Fruit fly (Drosophila melanogaster) whole organism, embryonic: ENCODE data around the gene Cbp20.

Experiments used
- CG1233 ChIP-seq: fragments of 200-800 bp; sonication (Bioruptor generic); optimal IDR thresholded peaks from 4 replicates; lab custom pipeline; 2018; ENCODE audit warnings: missing biosample characterization, mild to moderate bottlenecking, missing genetic modification characterization
- CG12769 ChIP-seq: fragments of 200-800 bp; sonication (Bioruptor generic); optimal IDR thresholded peaks from 2 replicates; lab custom pipeline; 2019; ENCODE audit warnings: missing biosample characterization, mild to moderate bottlenecking, missing genetic modification characterization, moderate library complexity
- CG13424 ChIP-seq: fragments of 200-800 bp; sonication (Bioruptor generic); optimal IDR thresholded peaks from 2 replicates; lab custom pipeline; 2019; ENCODE audit warnings: missing biosample characterization, mild to moderate bottlenecking, missing genetic modification characterization, moderate library complexity
- CG14441 ChIP-seq: fragments of 200-800 bp; sonication (Bioruptor generic); IDR thresholded peaks from 2 replicates; pipeline ENCODE4 v1.3.6; 2022; ENCODE audit warnings: missing biosample characterization, missing genetic modification characterization
- CG15479 ChIP-seq: fragments of 200-800 bp; sonication (Bioruptor generic); optimal IDR thresholded peaks from 3 replicates; lab custom pipeline; 2019; ENCODE audit warnings: missing biosample characterization, mild to moderate bottlenecking, missing genetic modification characterization, moderate library complexity
- CG15601 ChIP-seq: fragments of 200-800 bp; sonication (Bioruptor generic); optimal IDR thresholded peaks from 3 replicates; lab custom pipeline; 2019; ENCODE audit warnings: missing biosample characterization, mild to moderate bottlenecking, missing genetic modification characterization, moderate library complexity
- CG1602 ChIP-seq: fragments of 200-800 bp; sonication (Bioruptor generic); optimal IDR thresholded peaks from 3 replicates; lab custom pipeline; 2016; ENCODE audit warnings: missing biosample characterization, missing genetic modification characterization
- CG1603 ChIP-seq: fragments of 200-800 bp; sonication (Bioruptor generic); optimal IDR thresholded peaks from 2 replicates; lab custom pipeline; 2019; ENCODE audit warnings: missing biosample characterization, mild to moderate bottlenecking, missing genetic modification characterization, moderate library complexity
- CG17829 ChIP-seq: fragments of 200-800 bp; optimal IDR thresholded peaks from 2 replicates; lab custom pipeline; 2019; ENCODE audit warnings: missing biosample characterization, mild to moderate bottlenecking, missing genetic modification characterization, moderate library complexity
- CG17912 ChIP-seq: fragments of 200-800 bp; sonication (Bioruptor generic); optimal IDR thresholded peaks from 2 replicates; lab custom pipeline; 2018; ENCODE audit warnings: missing biosample characterization, mild to moderate bottlenecking, missing genetic modification characterization
- CG18262 ChIP-seq: fragments of 200-800 bp; optimal IDR thresholded peaks from 3 replicates; lab custom pipeline; 2019; ENCODE audit warnings: missing biosample characterization, mild to moderate bottlenecking, missing genetic modification characterization, moderate library complexity
- CG18619 ChIP-seq: fragments of 200-800 bp; sonication (Bioruptor generic); optimal IDR thresholded peaks from 3 replicates; lab custom pipeline; 2017; ENCODE audit warnings: missing biosample characterization, mild to moderate bottlenecking, missing genetic modification characterization
- CG18764 ChIP-seq: fragments of 200-800 bp; sonication (Bioruptor generic); optimal IDR thresholded peaks from 3 replicates; lab custom pipeline; 2016; ENCODE audit warnings: missing biosample characterization, missing genetic modification characterization
- CG2875 ChIP-seq: fragments of 200-800 bp; sonication (Bioruptor generic); optimal IDR thresholded peaks from 2 replicates; lab custom pipeline; 2017; ENCODE audit warnings: missing biosample characterization, mild to moderate bottlenecking, missing genetic modification characterization, missing genetic modification reagents
- CG31441 ChIP-seq: fragments of 200-800 bp; sonication (Bioruptor generic); IDR thresholded peaks from 2 replicates; pipeline ENCODE4 v1.3.6; 2022; ENCODE audit warnings: missing biosample characterization, missing genetic modification characterization
- CG3163 ChIP-seq: fragments of 200-800 bp; sonication (Bioruptor generic); optimal IDR thresholded peaks from 3 replicates; lab custom pipeline; 2016; ENCODE audit warnings: missing biosample characterization, missing genetic modification characterization
- CG3281 ChIP-seq: fragments of 200-800 bp; sonication (Bioruptor generic); optimal IDR thresholded peaks from 3 replicates; lab custom pipeline; 2017; ENCODE audit warnings: missing biosample characterization, mild to moderate bottlenecking, missing genetic modification characterization
- CG4707 ChIP-seq: fragments of 200-800 bp; sonication (Bioruptor generic); optimal IDR thresholded peaks from 2 replicates; lab custom pipeline; 2018; ENCODE audit warnings: missing biosample characterization, mild to moderate bottlenecking, missing genetic modification characterization, moderate library complexity
- CG6683 ChIP-seq: fragments of 200-800 bp; sonication (Bioruptor generic); optimal IDR thresholded peaks from 2 replicates; lab custom pipeline; 2017; ENCODE audit warnings: missing biosample characterization, mild to moderate bottlenecking, missing genetic modification characterization, missing genetic modification reagents
- CG6765 ChIP-seq: fragments of 200-800 bp; sonication (Bioruptor generic); optimal IDR thresholded peaks from 3 replicates; lab custom pipeline; 2017; ENCODE audit warnings: missing biosample characterization, mild to moderate bottlenecking, missing genetic modification characterization
- CHES-1-like ChIP-seq: fragments of 200-800 bp; sonication (Bioruptor generic); optimal IDR thresholded peaks from 2 replicates; lab custom pipeline; 2016; ENCODE audit warnings: missing biosample characterization, missing genetic modification characterization
- Camta ChIP-seq: fragments of 200-800 bp; sonication (Bioruptor generic); optimal IDR thresholded peaks from 2 replicates; lab custom pipeline; 2016; ENCODE audit warnings: missing biosample characterization, missing genetic modification characterization
- CrebB ChIP-seq: fragments of 200-800 bp; sonication (Bioruptor generic); optimal IDR thresholded peaks from 3 replicates; lab custom pipeline; 2018; ENCODE audit warnings: missing biosample characterization, mild to moderate bottlenecking, missing genetic modification characterization
- Eip74EF ChIP-seq, 2 experiments: fragments of 200-800 bp in 1 of 2; fragments of >200 bp in 1 of 2; sonication (Bioruptor generic) in 1 of 2; optimal IDR thresholded peaks; 2 replicates each; lab custom pipeline; 2017 to 2019; ENCODE audit warnings: missing biosample characterization in 2 of 2, missing genetic modification characterization in 2 of 2, mild to moderate bottlenecking in 1 of 2, moderate library complexity in 1 of 2
- Hand ChIP-seq: fragments of 200-800 bp; sonication (Bioruptor generic); optimal IDR thresholded peaks from 2 replicates; lab custom pipeline; 2017; ENCODE audit warnings: mild to moderate bottlenecking, missing biosample characterization, missing genetic modification reagents, missing genetic modification characterization
- Hsf ChIP-seq: fragments of 200-800 bp; sonication (Bioruptor generic); optimal IDR thresholded peaks from 3 replicates; lab custom pipeline; 2016; ENCODE audit warnings: missing biosample characterization, missing genetic modification characterization
- Mad ChIP-seq: fragments of 200-800 bp; sonication (Bioruptor generic); optimal IDR thresholded peaks from 2 replicates; lab custom pipeline; 2016; ENCODE audit warnings: missing biosample characterization, missing genetic modification characterization
- Max ChIP-seq: fragments of 200-800 bp; sonication (Bioruptor generic); optimal IDR thresholded peaks from 2 replicates; lab custom pipeline; 2016; ENCODE audit warnings: missing biosample characterization, mild to moderate bottlenecking, missing genetic modification characterization
- Med ChIP-seq: fragments of 200-800 bp; sonication (Bioruptor generic); peaks from one replicate; lab custom pipeline; 2016; ENCODE audit warnings: missing biosample characterization, missing genetic modification characterization, mild to moderate bottlenecking, inconsistent platforms, moderate library complexity
- Meics ChIP-seq: fragments of 200-800 bp; sonication (Bioruptor generic); optimal IDR thresholded peaks from 2 replicates; lab custom pipeline; 2017; ENCODE audit warnings: missing biosample characterization, mild to moderate bottlenecking, missing genetic modification characterization
- NC2α ChIP-seq: fragments of 200-800 bp; sonication (Bioruptor generic); optimal IDR thresholded peaks from 2 replicates; lab custom pipeline; 2016; ENCODE audit warnings: missing biosample characterization, missing genetic modification characterization
- NK7.1 ChIP-seq: fragments of 200-800 bp; sonication (Bioruptor generic); optimal IDR thresholded peaks from 3 replicates; lab custom pipeline; 2016; ENCODE audit warnings: missing biosample characterization, missing genetic modification characterization
- Side ChIP-seq: fragments of 200-800 bp; sonication (Bioruptor generic); optimal IDR thresholded peaks from 2 replicates; lab custom pipeline; 2016; ENCODE audit warnings: missing biosample characterization, missing genetic modification characterization
- Trl ChIP-seq, 3 experiments: fragments of >200 bp in 2 of 3; fragments of 200-800 bp in 1 of 3; sonication (Bioruptor generic) in 1 of 3; optimal IDR thresholded peaks; 2 replicates in 1 of 3; 3 replicates in 2 of 3; lab custom pipeline; 2016 to 2017; ENCODE audit warnings: missing biosample characterization in 1 of 3, missing genetic modification characterization in 1 of 3
- Vsx1 ChIP-seq: fragments of 200-800 bp; sonication (Bioruptor generic); optimal IDR thresholded peaks from 2 replicates; lab custom pipeline; 2017; ENCODE audit warnings: missing biosample characterization, mild to moderate bottlenecking, missing genetic modification characterization, missing genetic modification reagents
- al ChIP-seq: fragments of 200-800 bp; sonication (Bioruptor generic); IDR thresholded peaks from 2 replicates; pipeline ENCODE4 v1.3.6; 2022; ENCODE audit warnings: missing biosample characterization, missing genetic modification characterization
- caup ChIP-seq: fragments of 200-800 bp; sonication (Bioruptor generic); optimal IDR thresholded peaks from 3 replicates; lab custom pipeline; 2017; ENCODE audit warnings: missing biosample characterization, mild to moderate bottlenecking, missing genetic modification characterization, moderate library complexity; ENCODE audit not compliant: severe bottlenecking
- cg ChIP-seq: fragments of 200-800 bp; sonication (Bioruptor generic); optimal IDR thresholded peaks from 3 replicates; lab custom pipeline; 2019; ENCODE audit warnings: missing biosample characterization, mild to moderate bottlenecking, missing genetic modification characterization, moderate library complexity
- disco-r ChIP-seq: fragments of 200-800 bp; sonication (Bioruptor generic); optimal IDR thresholded peaks from 2 replicates; lab custom pipeline; 2016; ENCODE audit warnings: missing biosample characterization, missing genetic modification characterization
- gcm ChIP-seq: fragments of 200-800 bp; sonication (Bioruptor generic); optimal IDR thresholded peaks from 2 replicates; lab custom pipeline; 2019; ENCODE audit warnings: missing biosample characterization, mild to moderate bottlenecking, missing genetic modification characterization, moderate library complexity
- gem ChIP-seq: fragments of 200-800 bp; sonication (Bioruptor generic); optimal IDR thresholded peaks from 2 replicates; lab custom pipeline; 2019; ENCODE audit warnings: missing biosample characterization, mild to moderate bottlenecking, missing genetic modification characterization, moderate library complexity
- kni ChIP-seq: fragments of 200-800 bp; sonication (Bioruptor generic); optimal IDR thresholded peaks from 3 replicates; lab custom pipeline; 2017; ENCODE audit warnings: mild to moderate bottlenecking, missing biosample characterization, missing genetic modification reagents, missing genetic modification characterization
- maf-S ChIP-seq: fragments of 200-800 bp; sonication (Bioruptor generic); optimal IDR thresholded peaks from 2 replicates; lab custom pipeline; 2016; ENCODE audit warnings: missing biosample characterization, missing genetic modification characterization
- nerfin-1 ChIP-seq: fragments of 200-800 bp; sonication (Bioruptor generic); optimal IDR thresholded peaks from 3 replicates; lab custom pipeline; 2019; ENCODE audit warnings: missing biosample characterization, mild to moderate bottlenecking, missing genetic modification characterization, moderate library complexity
- repo ChIP-seq: fragments of 200-800 bp; sonication (Bioruptor generic); optimal IDR thresholded peaks from 2 replicates; lab custom pipeline; 2016; ENCODE audit warnings: missing biosample characterization, missing genetic modification characterization
- sima ChIP-seq: fragments of 200-800 bp; sonication (Bioruptor generic); optimal IDR thresholded peaks from 2 replicates; lab custom pipeline; 2016; ENCODE audit warnings: missing biosample characterization, missing genetic modification characterization
- vfl ChIP-seq: fragments of 200-800 bp; sonication (Bioruptor generic); optimal IDR thresholded peaks from 2 replicates; lab custom pipeline; 2016; ENCODE audit warnings: missing biosample characterization, missing genetic modification characterization
- wek ChIP-seq: fragments of 200-800 bp; sonication (Bioruptor generic); optimal IDR thresholded peaks from 3 replicates; lab custom pipeline; 2018; ENCODE audit warnings: missing biosample characterization, mild to moderate bottlenecking, missing genetic modification characterization, moderate library complexity
- yki ChIP-seq: fragments of >200 bp; optimal IDR thresholded peaks from 3 replicates; lab custom pipeline; 2018

Gene Cbp20

dm6 chr3R:18198518-18199118, 34.2 kb downstream of the Cbp20 start (continued):
- TF ChIP-seq CG6683 (GFP tag; lab: Kevin White, UChicago) (peak; percentile 62), CG17912 (GFP tag; lab: Kevin White, UChicago) (peak; percentile 35), cg (GFP tag; lab: Kevin White, UChicago) (peak; percentile 91), CG1233 (GFP tag; lab: Kevin White, UChicago) (peak; percentile 43), Eip74EF (GFP tag; optimal IDR thresholded peaks at IDR 0.05; lab: Kevin White, UChicago) (peak in 1 of 2 experiments; percentile 48), maf-S (GFP tag; lab: Kevin White, UChicago) (peak; percentile 3), CG13424 (peak; percentile 48), CG1602 (GFP tag; lab: Kevin White, UChicago) (peak; percentile 4), CG31441 (no peak), Max (GFP tag; lab: Kevin White, UChicago) (peak; percentile 4), CrebB (peak; percentile 77), vfl (GFP tag; lab: Kevin White, UChicago) (no peak), Meics (peak; percentile 33), Camta (peak; percentile 20), CHES-1-like (peak; percentile 44), CG1603 (tag; lab: Kevin White, UChicago) (peak; percentile 64), CG14441 (no peak), Hsf (GFP tag; lab: Kevin White, UChicago) (peak; percentile 9), NK7.1 (GFP tag; lab: Kevin White, UChicago) (peak; percentile 42), Side (GFP tag; lab: Kevin White, UChicago) (peak; percentile 22), kni (GFP tag; lab: Kevin White, UChicago) (peak; percentile 62), CG18619 (peak; percentile 6), sima (GFP tag; lab: Kevin White, UChicago) (peak; percentile 16), gem (tag; lab: Kevin White, UChicago) (peak; percentile 41), CG3163 (GFP tag; lab: Kevin White, UChicago) (peak; percentile 27), Med (GFP tag; lab: Kevin White, UChicago) (peak; percentile 93), CG12769 (tag; lab: Kevin White, UChicago) (peak; percentile 34), NC2α (GFP tag; lab: Kevin White, UChicago) (peak; percentile 54), caup (peak; percentile 51), gcm (GFP tag; lab: Kevin White, UChicago) (peak; percentile 49), CG18764 (GFP tag; lab: Kevin White, UChicago) (peak; percentile 41), CG6765 (peak; percentile 21), wek (GFP tag; lab: Kevin White, UChicago) (peak; percentile 82), CG18262 (peak; percentile 36), CG17829 (tag; lab: Kevin White, UChicago) (peak; percentile 26), Hand (GFP tag; lab: Kevin White, UChicago) (peak; percentile 49), CG15601 (tag; lab: Kevin White, UChicago) (peak; percentile 39), CG4707 (GFP tag; lab: Kevin White, UChicago) (peak; percentile 57), Vsx1 (GFP tag; lab: Kevin White, UChicago) (peak; percentile 36), Trl (optimal IDR thresholded peaks at IDR 0.05; lab: Kevin White, UChicago) (peak; percentile 99 to 100), Trl (GFP tag; optimal IDR thresholded peaks at IDR 0.05; lab: Kevin White, UChicago) (peak; percentile 85), disco-r (GFP tag; lab: Kevin White, UChicago) (peak; percentile 31), CG3281 (peak; percentile 19), yki (lab: Kevin White, UChicago) (peak; percentile 98), CG2875 (GFP tag; lab: Kevin White, UChicago) (peak; percentile 56), al (no peak), CG15479 (GFP tag; lab: Kevin White, UChicago) (peak; percentile 98), nerfin-1 (tag; lab: Kevin White, UChicago) (peak; percentile 71), Mad (peak; percentile 23), repo (GFP tag; lab: Kevin White, UChicago) (peak; percentile 32)
